Fruit fly (Drosophila melanogaster) whole organism: Measurements from ENCODE around the gene Hipk.

Experiments used
- CG8478 ChIP-seq: fragments of >200 bp; optimal IDR thresholded peaks from 2 replicates; lab custom pipeline; 2018; ENCODE audit warnings: inconsistent platforms
- Dll ChIP-seq: fragments of >200 bp; optimal IDR thresholded peaks from 2 replicates; lab custom pipeline; 2017
- EcR ChIP-seq, 2 experiments: fragments of >200 bp; optimal IDR thresholded peaks; 2 replicates each; lab custom pipeline; 2017; ENCODE audit warnings: missing biosample characterization in 2 of 2, missing genetic modification characterization in 2 of 2, missing genetic modification reagents in 2 of 2
- pan ChIP-seq: fragments of >200 bp; optimal IDR thresholded peaks from 2 replicates; lab custom pipeline; 2017
- psq ChIP-seq: fragments of >200 bp; optimal IDR thresholded peaks from 2 replicates; lab custom pipeline; 2017
- usp ChIP-seq: fragments of >200 bp; optimal IDR thresholded peaks from 2 replicates; lab custom pipeline; 2017; ENCODE audit warnings: missing biosample characterization, missing genetic modification characterization, mixed read lengths

The Hipk gene

dm6 chr3L:545512-546161 lies 2.8 kb downstream of the Hipk start:
- TF ChIP-seq psq (lab: Kevin White, UChicago) (no peak), pan (peak; percentile 83)

dm6 chr3L:546819-547441 lies 4.1 kb downstream of the Hipk start:
- TF ChIP-seq usp = no peak

dm6 chr3L:548304-549198 lies 5.7 kb downstream of the Hipk start:
- no peak for TF ChIP-seq psq (lab: Kevin White, UChicago)
- TF ChIP-seq pan = no peak
- no peak for TF ChIP-seq EcR (GFP tag; optimal IDR thresholded peaks at IDR 0.05; lab: Kevin White, UChicago)
- no peak for TF ChIP-seq Dll (lab: Kevin White, UChicago)
- no peak for TF ChIP-seq usp
- TF ChIP-seq CG8478 (lab: Kevin White, UChicago) = no peak

dm6 chr3L:550082-550827 lies 7.4 kb downstream of the Hipk start:
- TF ChIP-seq psq (lab: Kevin White, UChicago) = no peak
- TF ChIP-seq Dll (lab: Kevin White, UChicago) = no peak
- no peak for TF ChIP-seq CG8478 (lab: Kevin White, UChicago)
- peak in 1 of 2 experiments; percentile 3 for TF ChIP-seq EcR (GFP tag; optimal IDR thresholded peaks at IDR 0.05; lab: Kevin White, UChicago)
- TF ChIP-seq pan = no peak
- no peak for TF ChIP-seq usp

- no peak for TF ChIP-seq pan
- no peak for TF ChIP-seq EcR (GFP tag; optimal IDR thresholded peaks at IDR 0.05; lab: Kevin White, UChicago)
- TF ChIP-seq Dll (lab: Kevin White, UChicago) = no peak
- TF ChIP-seq usp = no peak
- TF ChIP-seq psq (lab: Kevin White, UChicago) = no peak
- no peak for TF ChIP-seq CG8478 (lab: Kevin White, UChicago)
Observed at dm6 chr3L:550828-551094, 7.9 kb downstream of the Hipk start.

dm6 chr3L:551844-552243 lies 9.0 kb downstream of the Hipk start:
- no peak for TF ChIP-seq Dll (lab: Kevin White, UChicago)
- no peak for TF ChIP-seq pan
- no peak for TF ChIP-seq EcR (GFP tag; optimal IDR thresholded peaks at IDR 0.05; lab: Kevin White, UChicago)
- no peak for TF ChIP-seq usp
- no peak for TF ChIP-seq psq (lab: Kevin White, UChicago)

dm6 chr3L:552446-552845 lies 9.6 kb downstream of the Hipk start:
- TF ChIP-seq CG8478 (lab: Kevin White, UChicago) (no peak), Dll (lab: Kevin White, UChicago) (no peak), pan (peak; percentile 91)

dm6 chr3L:552950-553349 lies 10.1 kb downstream of the Hipk start:
- no peak for TF ChIP-seq psq (lab: Kevin White, UChicago)

- no peak for TF ChIP-seq usp
- TF ChIP-seq pan = no peak
- no peak for TF ChIP-seq CG8478 (lab: Kevin White, UChicago)
- no peak for TF ChIP-seq Dll (lab: Kevin White, UChicago)
- no peak for TF ChIP-seq psq (lab: Kevin White, UChicago)
- TF ChIP-seq EcR (GFP tag; optimal IDR thresholded peaks at IDR 0.05; lab: Kevin White, UChicago) = no peak
Observed at dm6 chr3L:554577-554976, 11.7 kb downstream of the Hipk start.

dm6 chr3L:555326-555725 lies 12.5 kb downstream of the Hipk start:
- TF ChIP-seq EcR (GFP tag; optimal IDR thresholded peaks at IDR 0.05; lab: Kevin White, UChicago) = no peak
- TF ChIP-seq Dll (lab: Kevin White, UChicago) = no peak
- TF ChIP-seq psq (lab: Kevin White, UChicago) = no peak
- TF ChIP-seq usp = no peak

dm6 chr3L:555898-556540 lies 13.2 kb downstream of the Hipk start:
- TF ChIP-seq Dll (lab: Kevin White, UChicago) = no peak
- no peak for TF ChIP-seq psq (lab: Kevin White, UChicago)

- TF ChIP-seq Dll (lab: Kevin White, UChicago) = no peak
- no peak for TF ChIP-seq EcR (GFP tag; optimal IDR thresholded peaks at IDR 0.05; lab: Kevin White, UChicago)
- TF ChIP-seq pan = no peak
- TF ChIP-seq psq (lab: Kevin White, UChicago) = no peak
- no peak for TF ChIP-seq CG8478 (lab: Kevin White, UChicago)
- no peak for TF ChIP-seq usp
Observed at dm6 chr3L:557294-557693, 14.4 kb downstream of the Hipk start.
